Worm (Caenorhabditis elegans): ENCODE measurements around the gene C55A1.7.

DNA sequence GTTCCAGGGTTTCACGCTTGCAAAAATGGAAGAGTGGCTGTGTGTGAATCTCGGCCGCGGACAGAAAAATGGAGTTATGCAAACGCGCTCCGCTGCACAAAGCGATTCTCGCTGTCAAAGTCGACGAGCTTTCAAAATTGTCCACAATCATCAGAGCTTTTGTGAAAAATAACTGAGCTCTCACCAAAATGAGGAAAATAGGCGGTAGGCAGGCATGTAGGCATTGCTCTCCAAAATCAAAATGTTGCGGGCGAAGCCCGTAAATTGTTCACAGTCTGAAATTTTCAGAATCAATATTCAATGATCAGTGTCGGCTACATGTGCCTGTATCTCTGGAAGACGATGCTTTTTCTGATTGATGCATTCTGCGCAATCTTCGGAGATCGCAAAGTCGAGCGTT lies 21.4 kb upstream of the C55A1.7 start, which contains the start of gene K06B4.4:
- TF ChIP-seq sea-2 (GFP tag; IDR thresholded peaks at IDR 0.05) (no peak), lag-1 (GFP tag; IDR thresholded peaks at IDR 0.05) (no peak), ama-1 (optimal IDR thresholded peaks at IDR 0.05) (no peak), ama-1 (GFP tag; optimal IDR thresholded peaks at IDR 0.05) (no peak), attf-6 (GFP tag; IDR thresholded peaks at IDR 0.05) (no peak), zfh-2 (GFP tag; conservative IDR thresholded peaks at IDR 0.05) (no peak), unc-62 (GFP tag; optimal IDR thresholded peaks at IDR 0.05) (no peak)

Data from whole organism, young adult.